Worm (Caenorhabditis elegans): ENCODE data around the gene pccb-1.

ce11 chrX:3092460-3092859 lies 3.1 kb downstream of the pccb-1 start:
- no peak for TF ChIP-seq unc-39 (tag; optimal IDR thresholded peaks at IDR 0.05)
- no peak for TF ChIP-seq lin-13 (GFP tag; optimal IDR thresholded peaks at IDR 0.05)
- TF ChIP-seq ztf-11 (tag; optimal IDR thresholded peaks at IDR 0.05): no peak
- no peak for TF ChIP-seq aly-2 (tag; optimal IDR thresholded peaks at IDR 0.05)
- no peak for TF ChIP-seq nhr-10 (tag; optimal IDR thresholded peaks at IDR 0.05)
- no peak for TF ChIP-seq ceh-16 (tag; optimal IDR thresholded peaks at IDR 0.05)
- no peak for TF ChIP-seq ztf-1 (GFP tag; conservative IDR thresholded peaks at IDR 0.05)
- TF ChIP-seq mbf-1 (tag; optimal IDR thresholded peaks at IDR 0.05): no peak
- TF ChIP-seq unc-62 (GFP tag; optimal IDR thresholded peaks at IDR 0.05): no peak
- TF ChIP-seq nhr-11 (tag; optimal IDR thresholded peaks at IDR 0.05): no peak
- TF ChIP-seq elt-3 (tag; optimal IDR thresholded peaks at IDR 0.05): no peak
- TF ChIP-seq sma-9 (GFP tag; optimal IDR thresholded peaks at IDR 0.05): no peak
- no peak for TF ChIP-seq sma-9 (tag; optimal IDR thresholded peaks at IDR 0.05)
- TF ChIP-seq nhr-12 (tag; optimal IDR thresholded peaks at IDR 0.05): no peak

Measured in whole organism, L2 larva.